Worm (Caenorhabditis elegans) whole organism, L1 larva: ENCODE results near the gene fbxa-141.
A peak's percentile ranks its signal among the peaks of the same experiment; 100 is the strongest.

Experiments used
- C34B4.2 ChIP-seq: sonication (generic microtip); optimal IDR thresholded peaks from 2 replicates; lab custom pipeline; 2017; ENCODE audit warnings: mild to moderate bottlenecking, missing genetic modification characterization, missing compliant biosample characterization
- blmp-1 ChIP-seq: fragments of 150-350 bp; optimal IDR thresholded peaks from 2 replicates; lab custom pipeline; 2014; ENCODE audit warnings: missing biosample characterization, missing genetic modification characterization
- ceh-88 ChIP-seq: fragments of 200-800 bp; sonication (Bioruptor generic); IDR thresholded peaks from 2 replicates; pipeline ENCODE4 v1.3.6; 2022; ENCODE audit warnings: missing genetic modification characterization, missing compliant biosample characterization
- ceh-90 ChIP-seq: sonication (generic microtip); optimal IDR thresholded peaks from 2 replicates; lab custom pipeline; 2016; ENCODE audit warnings: missing genetic modification characterization, missing compliant biosample characterization
- dsc-1 ChIP-seq: sonication (generic microtip); optimal IDR thresholded peaks from 2 replicates; lab custom pipeline; 2016; ENCODE audit warnings: mild to moderate bottlenecking, missing genetic modification characterization, missing compliant biosample characterization
- efl-1 ChIP-seq, 4 experiments: fragments of 150-350 bp; optimal IDR thresholded peaks in 3 of 4; peaks in 1 of 4; 1 replicate in 1 of 4; 2 replicates in 3 of 4; lab custom pipeline; 2014; ENCODE audit warnings: missing biosample characterization in 2 of 4, missing genetic modification characterization in 2 of 4, missing genetic modification reagents in 2 of 4
- efl-3 ChIP-seq: fragments of 200-800 bp; sonication (Bioruptor generic); optimal IDR thresholded peaks from 2 replicates; lab custom pipeline; 2018; ENCODE audit warnings: mild to moderate bottlenecking, missing genetic modification characterization, missing compliant biosample characterization
- egl-27 ChIP-seq, 2 experiments: fragments of 150-350 bp in 1 of 2; sonication (generic microtip); optimal IDR thresholded peaks; 3 replicates each; lab custom pipeline; 2017 to 2018; ENCODE audit warnings: missing biosample characterization in 2 of 2, missing genetic modification characterization in 2 of 2, missing genetic modification reagents in 2 of 2
- elt-2 ChIP-seq: sonication (generic microtip); optimal IDR thresholded peaks from 2 replicates; lab custom pipeline; 2016; ENCODE audit warnings: missing genetic modification characterization, mild to moderate bottlenecking, inconsistent platforms, missing compliant biosample characterization, missing genetic modification reagents
- elt-3 ChIP-seq, 6 experiments: fragments of 150-350 bp in 1 of 6; sonication (generic microtip); optimal IDR thresholded peaks; 2 replicates each; lab custom pipeline; 2017 to 2018; ENCODE audit warnings: missing biosample characterization in 6 of 6, missing genetic modification characterization in 6 of 6, inconsistent platforms in 1 of 6
- fkh-10 ChIP-seq: sonication (generic microtip); optimal IDR thresholded peaks from 2 replicates; lab custom pipeline; 2017; ENCODE audit warnings: missing biosample characterization, missing genetic modification reagents, missing genetic modification characterization
- fkh-4 ChIP-seq: sonication (generic microtip); optimal IDR thresholded peaks from 2 replicates; lab custom pipeline; 2016; ENCODE audit warnings: missing compliant biosample characterization, missing genetic modification characterization, borderline replicate concordance
- fos-1 ChIP-seq: fragments of 150-350 bp; optimal IDR thresholded peaks from 2 replicates; lab custom pipeline; 2014; ENCODE audit warnings: missing biosample characterization, missing genetic modification characterization
- hpl-2 ChIP-seq: fragments of 150-350 bp; optimal IDR thresholded peaks from 2 replicates; lab custom pipeline; 2014; ENCODE audit warnings: missing biosample characterization, missing genetic modification reagents, missing genetic modification characterization
- lin-13 ChIP-seq: fragments of 150-350 bp; optimal IDR thresholded peaks from 2 replicates; lab custom pipeline; 2014; ENCODE audit warnings: missing biosample characterization, missing genetic modification reagents, missing genetic modification characterization
- lin-14 ChIP-seq: fragments of 200-800 bp; sonication (Bioruptor generic); optimal IDR thresholded peaks from 2 replicates; lab custom pipeline; 2018; ENCODE audit warnings: mild to moderate bottlenecking, missing genetic modification characterization, moderate library complexity, missing compliant biosample characterization
- lin-35 ChIP-seq, 2 experiments: fragments of 150-350 bp; optimal IDR thresholded peaks; 2 replicates each; lab custom pipeline; 2014; ENCODE audit warnings: missing biosample characterization in 2 of 2, missing genetic modification characterization in 2 of 2, missing genetic modification reagents in 2 of 2
- lir-3 ChIP-seq: sonication (generic microtip); optimal IDR thresholded peaks from 2 replicates; lab custom pipeline; 2016; ENCODE audit warnings: mild to moderate bottlenecking, missing genetic modification characterization, moderate library complexity, missing compliant biosample characterization; ENCODE audit not compliant: poor library complexity
- lsy-2 ChIP-seq, 2 experiments: fragments of 150-350 bp; optimal IDR thresholded peaks; 2 replicates each; lab custom pipeline; 2014; ENCODE audit warnings: missing biosample characterization in 2 of 2, missing genetic modification characterization in 2 of 2
- mdl-1 ChIP-seq, 2 experiments: fragments of 150-350 bp; optimal IDR thresholded peaks; 2 replicates each; lab custom pipeline; 2014 to 2017; ENCODE audit warnings: missing biosample characterization in 2 of 2, missing genetic modification characterization in 2 of 2, inconsistent platforms in 1 of 2
- mef-2 ChIP-seq: fragments of 150-350 bp; optimal IDR thresholded peaks from 2 replicates; lab custom pipeline; 2014; ENCODE audit warnings: missing biosample characterization, missing genetic modification characterization
- mep-1 ChIP-seq: fragments of 150-350 bp; optimal IDR thresholded peaks from 2 replicates; lab custom pipeline; 2014; ENCODE audit warnings: missing biosample characterization, missing genetic modification characterization
- nhr-11 ChIP-seq: fragments of 150-350 bp; optimal IDR thresholded peaks from 2 replicates; lab custom pipeline; 2014; ENCODE audit warnings: missing biosample characterization, missing genetic modification characterization
- nhr-19 ChIP-seq: fragments of 200-800 bp; sonication (Bioruptor generic); conservative IDR thresholded peaks from 2 replicates; pipeline ENCODE4 v1.3.6; 2022; ENCODE audit warnings: missing genetic modification characterization, missing compliant biosample characterization
- nhr-20 ChIP-seq: sonication (generic microtip); optimal IDR thresholded peaks from 2 replicates; lab custom pipeline; 2016; ENCODE audit warnings: mild to moderate bottlenecking, missing genetic modification characterization, missing compliant biosample characterization
- nhr-47 ChIP-seq: sonication (generic microtip); optimal IDR thresholded peaks from 2 replicates; lab custom pipeline; 2016; ENCODE audit warnings: mild to moderate bottlenecking, missing genetic modification characterization, moderate library complexity, missing compliant biosample characterization
- nhr-71 ChIP-seq: sonication (generic microtip); optimal IDR thresholded peaks from 2 replicates; lab custom pipeline; 2016; ENCODE audit warnings: mild to moderate bottlenecking, missing genetic modification characterization, moderate library complexity, missing compliant biosample characterization
- nhr-77 ChIP-seq: fragments of 150-350 bp; optimal IDR thresholded peaks from 2 replicates; lab custom pipeline; 2014; ENCODE audit warnings: missing biosample characterization, missing genetic modification characterization
- nhr-84 ChIP-seq: sonication (generic microtip); optimal IDR thresholded peaks from 2 replicates; lab custom pipeline; 2017; ENCODE audit warnings: missing biosample characterization, missing genetic modification characterization
- nhr-90 ChIP-seq: sonication (generic microtip); optimal IDR thresholded peaks from 2 replicates; lab custom pipeline; 2016; ENCODE audit warnings: mild to moderate bottlenecking, missing genetic modification characterization, missing compliant biosample characterization; ENCODE audit not compliant: poor library complexity
- pag-3 ChIP-seq: sonication (generic microtip); optimal IDR thresholded peaks from 2 replicates; lab custom pipeline; 2017; ENCODE audit warnings: missing genetic modification characterization, mild to moderate bottlenecking, missing compliant biosample characterization, antibody characterized with exemption, borderline replicate concordance; ENCODE audit not compliant: insufficient read depth
- rnt-1 ChIP-seq: sonication (generic microtip); optimal IDR thresholded peaks from 2 replicates; lab custom pipeline; 2016; ENCODE audit warnings: mild to moderate bottlenecking, missing genetic modification characterization, moderate library complexity, missing compliant biosample characterization
- snpc-4 ChIP-seq: fragments of 150-350 bp; optimal IDR thresholded peaks from 2 replicates; lab custom pipeline; 2014; ENCODE audit warnings: missing biosample characterization, missing genetic modification characterization
- snu-23 ChIP-seq: sonication (generic microtip); optimal IDR thresholded peaks from 2 replicates; lab custom pipeline; 2016; ENCODE audit warnings: missing genetic modification characterization, missing compliant biosample characterization
- sptf-1 ChIP-seq: fragments of 150-350 bp; optimal IDR thresholded peaks from 2 replicates; lab custom pipeline; 2014; ENCODE audit warnings: missing biosample characterization, missing genetic modification characterization
- tbx-2 ChIP-seq: sonication (generic microtip); optimal IDR thresholded peaks from 2 replicates; lab custom pipeline; 2016; ENCODE audit warnings: missing genetic modification characterization, missing compliant biosample characterization
- tlp-1 ChIP-seq: fragments of 150-350 bp; optimal IDR thresholded peaks from 2 replicates; lab custom pipeline; 2014; ENCODE audit warnings: missing biosample characterization, missing genetic modification characterization
- unc-30 ChIP-seq: sonication (generic microtip); optimal IDR thresholded peaks from 2 replicates; lab custom pipeline; 2017; ENCODE audit warnings: missing biosample characterization, missing genetic modification characterization
- unc-98 ChIP-seq: fragments of 200-800 bp; sonication (Bioruptor generic); IDR thresholded peaks from 2 replicates; pipeline ENCODE4 v1.3.6; 2022; ENCODE audit warnings: missing genetic modification characterization, missing compliant biosample characterization
- xbp-1 ChIP-seq: sonication (generic microtip); optimal IDR thresholded peaks from 2 replicates; lab custom pipeline; 2016; ENCODE audit warnings: missing genetic modification characterization, missing compliant biosample characterization

fbxa-141 gene

DNA sequence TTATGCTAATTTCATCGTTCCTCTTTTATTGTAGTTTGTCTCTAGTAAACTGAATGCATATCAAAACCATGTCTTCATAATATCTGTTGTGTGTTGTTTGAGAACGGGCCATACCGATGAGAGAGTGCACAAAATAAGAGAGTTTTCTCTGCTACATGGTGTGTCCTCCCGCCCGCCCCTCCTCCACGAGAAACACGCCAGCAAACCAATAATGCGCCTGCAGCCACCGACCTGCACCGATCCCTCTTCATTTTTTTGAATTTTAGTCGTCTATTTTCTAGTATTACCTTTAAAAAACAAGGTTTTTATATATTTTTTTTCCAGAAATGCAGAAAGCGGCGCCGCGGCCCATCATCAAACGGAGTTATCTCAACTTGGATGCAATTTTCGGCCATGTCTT, 32.5 kb downstream of the fbxa-141 start, which contains the start of gene gfi-3 (continued):
- TF ChIP-seq egl-27 (tag; optimal IDR thresholded peaks at IDR 0.05; lab: Kevin White, UChicago): no peak

- TF ChIP-seq ceh-90 (no peak), nhr-20 (tag; lab: Kevin White, UChicago) (peak; percentile 55), fkh-10 (GFP tag; lab: Kevin White, UChicago) (no peak), hpl-2 (no peak), lsy-2 (tag; optimal IDR thresholded peaks at IDR 0.05; lab: Kevin White, UChicago) (no peak), nhr-77 (tag; lab: Kevin White, UChicago) (no peak), tbx-2 (tag; lab: Kevin White, UChicago) (no peak), pag-3 (no peak), blmp-1 (no peak), mep-1 (tag; lab: Kevin White, UChicago) (no peak), mdl-1 (tag; optimal IDR thresholded peaks at IDR 0.05; lab: Kevin White, UChicago) (peak in 1 of 2 experiments; percentile 5), snu-23 (GFP tag; lab: Kevin White, UChicago) (peak; percentile 50), mef-2 (tag; lab: Kevin White, UChicago) (no peak), egl-27 (tag; optimal IDR thresholded peaks at IDR 0.05; lab: Kevin White, UChicago) (no peak), elt-2 (tag; lab: Kevin White, UChicago) (peak; percentile 24), lin-14 (GFP tag; lab: Kevin White, UChicago) (peak; percentile 6), nhr-90 (peak; percentile 54), fos-1 (tag; lab: Kevin White, UChicago) (no peak), nhr-47 (tag; lab: Kevin White, UChicago) (peak; percentile 16), sptf-1 (tag; lab: Kevin White, UChicago) (no peak), elt-3 (tag; optimal IDR thresholded peaks at IDR 0.05; lab: Kevin White, UChicago) (peak in 1 of 6 experiments; percentile 12), tlp-1 (tag; lab: Kevin White, UChicago) (no peak), nhr-71 (tag; lab: Kevin White, UChicago) (peak; percentile 63), lir-3 (tag; lab: Kevin White, UChicago) (no peak), unc-30 (tag; lab: Kevin White, UChicago) (no peak), efl-1 (optimal IDR thresholded peaks at IDR 0.05; lab: Kevin White, UChicago) (no peak), efl-1 (GFP tag; optimal IDR thresholded peaks at IDR 0.05 in 1 of 2; lab: Kevin White, UChicago) (no peak), fkh-4 (no peak), snpc-4 (tag; lab: Kevin White, UChicago) (peak; percentile 49), nhr-84 (tag; lab: Kevin White, UChicago) (no peak), xbp-1 (tag; lab: Kevin White, UChicago) (no peak), C34B4.2 (tag; lab: Kevin White, UChicago) (no peak), nhr-11 (tag; lab: Kevin White, UChicago) (no peak), nhr-19 (GFP tag; lab: Robert Waterston, UW) (peak; percentile 58), unc-98 (GFP tag; lab: Robert Waterston, UW) (no peak), rnt-1 (tag; lab: Kevin White, UChicago) (peak; percentile 55), efl-3 (GFP tag; lab: Kevin White, UChicago) (no peak), lin-35 (GFP tag; optimal IDR thresholded peaks at IDR 0.05; lab: Kevin White, UChicago) (peak in 1 of 2 experiments; percentile 40), dsc-1 (tag; lab: Kevin White, UChicago) (no peak), lin-13 (no peak), ceh-88 (GFP tag; lab: Robert Waterston, UW) (no peak)
Observed at ce11 chrX:14478743-14479428, 33.8 kb downstream of the fbxa-141 start, which contains the start of gene M163.11. TSS of gene M163.11 (plus strand) at chrX:14479378.
